Worm (Caenorhabditis elegans) whole organism, late embryonic: Measurements from ENCODE around the gene str-138.

Experiments used
- C08G9.2 ChIP-seq: sonication (generic microtip); optimal IDR thresholded peaks from 2 replicates; lab custom pipeline; 2016; ENCODE audit warnings: mild to moderate bottlenecking, missing genetic modification characterization, moderate library complexity, missing compliant biosample characterization
- C38D4.7 ChIP-seq: fragments of 200-800 bp; sonication (Bioruptor generic); optimal IDR thresholded peaks from 2 replicates; lab custom pipeline; 2018; ENCODE audit warnings: mild to moderate bottlenecking, missing genetic modification characterization, moderate library complexity, missing compliant biosample characterization
- F13H6.1 ChIP-seq: sonication (generic microtip); optimal IDR thresholded peaks from 2 replicates; lab custom pipeline; 2016; ENCODE audit warnings: missing genetic modification characterization, missing compliant biosample characterization
- K02D7.2 ChIP-seq: sonication (generic microtip); optimal IDR thresholded peaks from 2 replicates; lab custom pipeline; 2017; ENCODE audit warnings: mild to moderate bottlenecking, missing genetic modification characterization, missing compliant biosample characterization
- T23F11.4 ChIP-seq: fragments of 200-800 bp; sonication (Bioruptor generic); optimal IDR thresholded peaks from 2 replicates; lab custom pipeline; 2018; ENCODE audit warnings: mild to moderate bottlenecking, missing genetic modification characterization, missing compliant biosample characterization
- ama-1 ChIP-seq: fragments of 150-350 bp; optimal IDR thresholded peaks from 2 replicates; lab custom pipeline; 2014
- ceh-14 ChIP-seq: sonication (generic microtip); optimal IDR thresholded peaks from 2 replicates; lab custom pipeline; 2016; ENCODE audit warnings: missing genotype, missing genetic modification characterization, missing compliant biosample characterization
- ceh-19 ChIP-seq: fragments of 200-800 bp; sonication (Bioruptor generic); optimal IDR thresholded peaks from 2 replicates; lab custom pipeline; 2018; ENCODE audit warnings: mild to moderate bottlenecking, missing genetic modification characterization, missing compliant biosample characterization
- ceh-2 ChIP-seq: sonication (generic microtip); optimal IDR thresholded peaks from 2 replicates; lab custom pipeline; 2016; ENCODE audit warnings: missing genotype, missing genetic modification characterization, missing compliant biosample characterization
- ceh-24 ChIP-seq: sonication (generic microtip); optimal IDR thresholded peaks from 2 replicates; lab custom pipeline; 2016; ENCODE audit warnings: mild to moderate bottlenecking, missing genetic modification characterization, missing compliant biosample characterization
- ceh-30 ChIP-seq: fragments of 150-350 bp; optimal IDR thresholded peaks from 2 replicates; lab custom pipeline; 2014; ENCODE audit warnings: missing biosample characterization, missing genetic modification characterization
- ceh-31 ChIP-seq: sonication (generic microtip); optimal IDR thresholded peaks from 2 replicates; lab custom pipeline; 2016; ENCODE audit warnings: missing genetic modification characterization, missing compliant biosample characterization
- ceh-45 ChIP-seq: fragments of 200-800 bp; sonication (Bioruptor generic); IDR thresholded peaks from 2 replicates; pipeline ENCODE4 v1.3.6; 2022; ENCODE audit warnings: missing genetic modification reagents, missing genetic modification characterization, missing compliant biosample characterization
- ceh-6 ChIP-seq: fragments of 200-800 bp; sonication (Bioruptor generic); optimal IDR thresholded peaks from 2 replicates; lab custom pipeline; 2018; ENCODE audit warnings: mild to moderate bottlenecking, missing genetic modification characterization, missing compliant biosample characterization
- che-1 ChIP-seq: sonication (generic microtip); optimal IDR thresholded peaks from 2 replicates; lab custom pipeline; 2016; ENCODE audit warnings: mild to moderate bottlenecking, missing genetic modification characterization, missing compliant biosample characterization
- dmd-4 ChIP-seq: sonication (generic microtip); optimal IDR thresholded peaks from 2 replicates; lab custom pipeline; 2016; ENCODE audit warnings: borderline replicate concordance, missing genetic modification characterization, missing compliant biosample characterization
- elt-2 ChIP-seq: sonication (generic microtip); optimal IDR thresholded peaks from 2 replicates; lab custom pipeline; 2016; ENCODE audit warnings: missing genetic modification reagents, missing genetic modification characterization, missing compliant biosample characterization
- fax-1 ChIP-seq: sonication (generic microtip); optimal IDR thresholded peaks from 2 replicates; lab custom pipeline; 2016; ENCODE audit warnings: missing genotype, missing genetic modification characterization, missing compliant biosample characterization
- gmeb-2 ChIP-seq: sonication (generic microtip); optimal IDR thresholded peaks from 2 replicates; lab custom pipeline; 2016; ENCODE audit warnings: missing genetic modification characterization, inconsistent platforms, missing compliant biosample characterization
- hlh-30 ChIP-seq: sonication (generic microtip); optimal IDR thresholded peaks from 2 replicates; lab custom pipeline; 2017; ENCODE audit warnings: antibody characterized with exemption, missing genetic modification characterization, missing compliant biosample characterization; ENCODE audit not compliant: insufficient read depth
- hlh-6 ChIP-seq: sonication (generic microtip); optimal IDR thresholded peaks from 2 replicates; lab custom pipeline; 2016; ENCODE audit warnings: missing genotype, missing genetic modification characterization, missing compliant biosample characterization
- hlh-8 ChIP-seq: sonication (generic microtip); optimal IDR thresholded peaks from 2 replicates; lab custom pipeline; 2016; ENCODE audit warnings: missing genotype, missing genetic modification characterization, missing compliant biosample characterization
- lim-6 ChIP-seq: sonication (generic microtip); optimal IDR thresholded peaks from 2 replicates; lab custom pipeline; 2016; ENCODE audit warnings: missing genetic modification characterization, missing compliant biosample characterization
- lin-11 ChIP-seq: fragments of 200-800 bp; sonication (Bioruptor generic); optimal IDR thresholded peaks from 2 replicates; lab custom pipeline; 2018; ENCODE audit warnings: mild to moderate bottlenecking, missing genetic modification characterization, missing compliant biosample characterization
- mec-3 ChIP-seq: sonication (generic microtip); optimal IDR thresholded peaks from 2 replicates; lab custom pipeline; 2016; ENCODE audit warnings: borderline replicate concordance, missing genetic modification characterization, missing compliant biosample characterization
- nfya-1 ChIP-seq: sonication (generic microtip); optimal IDR thresholded peaks from 2 replicates; lab custom pipeline; 2017; ENCODE audit warnings: missing genetic modification characterization, mild to moderate bottlenecking, missing compliant biosample characterization, antibody characterized with exemption, moderate library complexity
- pha-4 ChIP-seq: fragments of 150-350 bp; optimal IDR thresholded peaks from 2 replicates; lab custom pipeline; 2018; ENCODE audit warnings: missing biosample characterization, missing genetic modification reagents, missing genetic modification characterization
- pqm-1 ChIP-seq: sonication (generic microtip); optimal IDR thresholded peaks from 2 replicates; lab custom pipeline; 2016; ENCODE audit warnings: missing genetic modification characterization, missing compliant biosample characterization
- pros-1 ChIP-seq: fragments of 150-350 bp; optimal IDR thresholded peaks from 2 replicates; lab custom pipeline; 2014; ENCODE audit warnings: missing biosample characterization, missing genetic modification reagents, missing genetic modification characterization
- rnt-1 ChIP-seq: sonication (generic microtip); optimal IDR thresholded peaks from 2 replicates; lab custom pipeline; 2016; ENCODE audit warnings: missing genetic modification characterization, missing compliant biosample characterization
- sox-4 ChIP-seq: sonication (generic microtip); optimal IDR thresholded peaks from 2 replicates; lab custom pipeline; 2017; ENCODE audit warnings: mild to moderate bottlenecking, missing genetic modification characterization, inconsistent platforms, missing compliant biosample characterization
- syd-9 ChIP-seq: sonication (generic microtip); optimal IDR thresholded peaks from 2 replicates; lab custom pipeline; 2016; ENCODE audit warnings: mild to moderate bottlenecking, missing genetic modification characterization, moderate library complexity, missing compliant biosample characterization
- unc-3 ChIP-seq, 2 experiments: fragments of 200-800 bp in 1 of 2; sonication (Bioruptor generic) in 1 of 2; sonication (generic microtip) in 1 of 2; conservative IDR thresholded peaks in 1 of 2; optimal IDR thresholded peaks in 1 of 2; 2 replicates each; pipeline versions ENCODE4 v1.3.6 to Lab custom; 2016 to 2022; ENCODE audit warnings: missing compliant biosample characterization in 2 of 2, missing genetic modification characterization in 2 of 2, missing genetic modification reagents in 1 of 2
- unc-42 ChIP-seq: sonication (generic microtip); optimal IDR thresholded peaks from 2 replicates; lab custom pipeline; 2016; ENCODE audit warnings: missing genotype, missing genetic modification characterization, missing compliant biosample characterization

Gene str-138

DNA sequence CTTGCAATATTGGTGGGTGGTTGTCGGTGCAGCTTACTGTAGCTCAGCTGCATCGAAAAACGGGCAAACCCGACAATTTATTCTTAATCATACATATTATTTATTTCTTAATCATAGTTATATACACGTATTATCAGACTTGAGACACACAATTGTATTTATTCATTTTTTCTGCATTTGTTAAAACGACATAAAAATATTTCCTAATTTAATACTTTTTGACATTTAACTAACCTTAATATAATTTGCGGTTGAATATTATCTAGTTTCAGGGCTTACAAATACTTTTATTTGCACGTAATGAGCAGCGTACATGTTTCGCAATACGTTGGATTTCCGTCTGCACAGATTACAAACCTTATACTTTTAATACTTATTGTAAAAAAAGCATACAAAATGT is at the start of gene str-138:
TSS of gene str-138 (plus strand) at position 301 of the 400 bp plus-strand sequence.
- no peak for TF ChIP-seq sox-4 (tag; lab: Kevin White, UChicago)
- no peak for TF ChIP-seq C38D4.7 (GFP tag; lab: Kevin White, UChicago)
- TF ChIP-seq pha-4 (tag; lab: Kevin White, UChicago), result no peak
- no peak for TF ChIP-seq T23F11.4 (GFP tag; lab: Kevin White, UChicago)
- TF ChIP-seq hlh-6 (tag; lab: Kevin White, UChicago), result no peak
- TF ChIP-seq ceh-30 (tag; lab: Kevin White, UChicago), result no peak
- TF ChIP-seq C08G9.2 (tag; lab: Kevin White, UChicago), result no peak
- TF ChIP-seq ceh-2, result no peak
- no peak for TF ChIP-seq unc-3 (GFP tag; conservative IDR thresholded peaks at IDR 0.05; lab: Robert Waterston, UW)
- no peak for TF ChIP-seq unc-3 (tag; optimal IDR thresholded peaks at IDR 0.05; lab: Kevin White, UChicago)
- no peak for TF ChIP-seq hlh-8
- no peak for TF ChIP-seq mec-3 (tag; lab: Kevin White, UChicago)
- no peak for TF ChIP-seq elt-2 (tag; lab: Kevin White, UChicago)
- no peak for TF ChIP-seq syd-9
- TF ChIP-seq gmeb-2, result no peak
- no peak for TF ChIP-seq ceh-31 (tag; lab: Kevin White, UChicago)
- TF ChIP-seq ceh-19 (GFP tag; lab: Kevin White, UChicago), result no peak

DNA sequence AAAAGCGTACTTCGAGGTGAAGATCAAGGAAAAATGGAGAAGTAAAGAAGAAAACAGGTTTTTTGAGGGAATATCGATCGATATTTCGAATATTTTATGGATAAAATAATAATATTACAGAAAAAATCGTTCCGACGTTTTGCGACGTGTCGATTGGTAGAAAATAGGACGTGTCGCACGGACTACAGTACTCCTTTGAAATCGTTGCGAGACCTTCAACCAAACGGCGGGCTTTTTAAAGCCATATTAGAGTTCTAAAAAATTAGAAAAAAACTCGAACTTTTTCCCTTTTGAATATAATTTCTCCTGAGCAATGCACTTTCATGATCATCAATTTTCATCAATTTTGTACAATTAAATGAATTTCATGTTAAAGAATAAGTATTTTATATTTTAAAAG is 48.4 kb upstream of the str-138 start, which contains the start of gene Y97E10AR.4:
TSS of gene Y97E10AR.4 (minus strand) at position 131 of the 400 bp plus-strand sequence.
- TF ChIP-seq lin-11 (tag; lab: Kevin White, UChicago), result no peak
- TF ChIP-seq nfya-1 (tag; lab: Kevin White, UChicago), result no peak
- TF ChIP-seq rnt-1 (tag; lab: Kevin White, UChicago), result no peak
- no peak for TF ChIP-seq ceh-24 (tag; lab: Kevin White, UChicago)
- no peak for TF ChIP-seq che-1 (tag; lab: Kevin White, UChicago)
- TF ChIP-seq pqm-1 (tag; lab: Kevin White, UChicago), result no peak
- no peak for TF ChIP-seq ceh-45
- TF ChIP-seq pros-1, result no peak
- TF ChIP-seq ceh-2, result no peak
- no peak for TF ChIP-seq K02D7.2 (tag; lab: Kevin White, UChicago)

DNA sequence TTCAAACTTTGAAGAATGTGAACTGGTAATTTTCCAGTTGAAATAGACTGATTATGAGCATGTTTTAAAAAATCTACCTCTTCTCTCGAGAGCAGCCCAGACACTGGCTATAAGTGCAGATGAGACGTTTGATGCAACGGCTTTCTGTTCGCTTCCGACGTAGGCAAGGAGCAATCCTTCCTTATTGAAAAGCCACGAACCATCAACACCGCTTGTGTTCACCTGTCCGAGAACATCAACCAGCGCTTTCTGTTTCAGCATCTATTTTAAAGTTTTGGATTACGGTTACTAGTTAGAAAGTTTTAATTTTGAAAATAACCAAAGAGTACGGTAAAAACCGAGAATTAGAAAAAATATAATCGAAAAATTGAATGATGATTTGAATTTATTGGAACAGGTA is 47.6 kb upstream of the str-138 start, which contains the start of gene lmtr-2:
TSS of gene lmtr-2 (minus strand) at position 261 of the 400 bp plus-strand sequence.
- TF ChIP-seq ama-1 (lab: Kevin White, UChicago), result peak; percentile 33
- no peak for TF ChIP-seq F13H6.1 (tag; lab: Kevin White, UChicago)
- TF ChIP-seq, all 69 proteins: peak for 1

DNA sequence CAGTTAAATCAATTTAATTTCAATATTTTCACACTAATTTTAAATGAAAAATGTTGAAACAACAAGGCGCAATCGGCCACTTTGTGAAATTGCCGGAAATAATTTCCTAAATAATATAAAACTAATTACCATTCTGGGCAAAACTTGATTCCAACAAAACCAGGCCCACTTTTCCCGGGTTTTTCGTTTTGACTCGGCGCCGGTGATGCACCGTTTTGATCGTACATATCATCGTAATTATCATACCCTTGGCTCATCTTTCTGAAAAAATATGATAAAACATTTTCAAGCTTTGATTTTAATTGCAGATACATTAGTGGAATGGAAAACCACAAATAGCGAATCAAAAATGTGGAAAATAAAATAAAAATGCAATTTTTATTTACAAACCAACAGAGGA is 46.4 kb upstream of the str-138 start, which contains the start of gene rpb-9:
TSS of gene rpb-9 (minus strand) at position 314 of the 400 bp plus-strand sequence.
- no peak for TF ChIP-seq lim-6 (tag; lab: Kevin White, UChicago)
- TF ChIP-seq fax-1 (tag; lab: Kevin White, UChicago), result no peak
- no peak for TF ChIP-seq ceh-14 (tag; lab: Kevin White, UChicago)
- no peak for TF ChIP-seq dmd-4
- TF ChIP-seq K02D7.2 (tag; lab: Kevin White, UChicago), result no peak
- no peak for TF ChIP-seq ceh-6 (GFP tag; lab: Kevin White, UChicago)

DNA sequence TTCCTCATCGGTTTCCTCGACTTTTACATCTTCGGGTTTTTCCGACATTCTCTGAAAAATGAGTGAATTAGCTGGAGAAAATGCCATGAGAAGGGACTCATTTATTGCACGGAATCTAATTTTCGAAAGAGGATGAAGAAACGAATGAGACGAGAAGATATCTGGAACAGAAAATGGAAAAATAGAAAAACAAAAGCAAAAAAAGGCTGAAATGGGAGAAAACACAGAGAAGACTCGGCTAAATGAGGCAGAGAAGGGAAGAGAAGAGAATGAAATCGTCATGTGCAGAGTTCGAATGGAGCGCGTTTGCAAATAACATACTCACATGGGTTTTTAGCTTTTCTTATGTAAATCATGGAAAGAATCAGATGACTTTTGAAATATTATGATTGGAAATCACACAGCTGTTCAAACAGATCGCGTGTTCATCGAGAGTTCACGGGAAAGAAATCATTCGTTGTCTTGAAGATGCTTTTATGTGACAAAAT is 44.5 kb upstream of the str-138 start, which contains the start of gene Y97E10AR.6:
TSS of gene Y97E10AR.6 (minus strand) at position 51 of the 488 bp plus-strand sequence.
- TF ChIP-seq ceh-24 (tag; lab: Kevin White, UChicago), result no peak
- peak; percentile 30 for TF ChIP-seq unc-42 (tag; lab: Kevin White, UChicago)
- peak; percentile 90 for TF ChIP-seq hlh-30 (tag; lab: Kevin White, UChicago)
